Worm (Caenorhabditis elegans): ENCODE results near the gene mgl-3.

DNA sequence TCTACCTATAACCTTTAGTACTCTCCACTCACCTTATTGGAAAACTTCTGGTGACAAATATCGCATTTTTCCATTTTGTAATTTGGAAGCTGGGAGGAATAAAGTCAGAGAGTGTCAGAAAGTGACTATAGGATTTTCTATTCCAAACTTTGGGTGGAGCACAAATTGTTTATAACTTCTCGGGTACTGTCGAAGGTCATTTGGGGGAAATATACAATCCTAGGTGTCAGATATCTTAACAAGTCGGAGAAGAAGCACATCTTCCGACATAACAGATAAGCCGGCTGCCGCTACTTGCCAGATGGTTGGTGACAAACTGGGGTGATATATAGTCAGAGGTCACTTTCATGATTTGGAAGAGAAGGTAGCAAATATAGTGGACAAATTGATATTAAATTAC lies 19.7 kb upstream of the mgl-3 start, which contains the start of gene ehn-3:
- TF ChIP-seq blmp-1 (tag; optimal IDR thresholded peaks at IDR 0.05) (no peak), cnd-1 (tag; optimal IDR thresholded peaks at IDR 0.05) (no peak), mep-1 (tag; optimal IDR thresholded peaks at IDR 0.05) (no peak), nhr-28 (tag; optimal IDR thresholded peaks at IDR 0.05) (no peak), unc-62 (GFP tag; optimal IDR thresholded peaks at IDR 0.05) (no peak), ceh-39 (tag; optimal IDR thresholded peaks at IDR 0.05) (no peak), nhr-12 (tag; optimal IDR thresholded peaks at IDR 0.05) (no peak), drap-1 (GFP tag; optimal IDR thresholded peaks at IDR 0.05) (no peak), snpc-4 (tag; optimal IDR thresholded peaks at IDR 0.05) (no peak), pha-4 (tag; optimal IDR thresholded peaks at IDR 0.05) (no peak), lin-13 (tag; optimal IDR thresholded peaks at IDR 0.05) (no peak), ztf-11 (tag; optimal IDR thresholded peaks at IDR 0.05) (no peak)
